Worm (Caenorhabditis elegans): Measurements from ENCODE around the gene mdt-26.

DNA sequence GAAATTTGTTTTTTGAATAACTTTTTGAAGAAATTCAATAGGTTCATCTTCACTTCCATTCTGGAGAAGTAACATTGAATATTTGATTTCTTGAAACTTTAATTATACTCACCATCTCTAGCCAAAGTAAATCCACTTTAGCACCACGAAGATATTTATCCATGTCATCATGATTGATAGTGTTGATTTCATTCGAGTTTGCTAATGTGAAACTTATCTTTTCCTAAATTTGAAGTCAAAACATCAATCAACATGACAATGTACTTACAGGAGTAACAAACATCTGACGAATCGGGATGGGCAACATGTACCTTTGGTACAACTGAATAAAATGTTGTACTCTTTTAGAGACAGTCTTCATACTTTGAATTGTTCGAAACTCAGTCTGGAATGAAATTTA, 36.4 kb downstream of the mdt-26 start:
- TF ChIP-seq him-1 (tag; optimal IDR thresholded peaks at IDR 0.05) = no peak
- no peak for TF ChIP-seq dao-5 (tag; optimal IDR thresholded peaks at IDR 0.05)

Measured in whole organism, L4/young adult.